Fruit fly (Drosophila melanogaster) whole organism: ENCODE data around the gene CG18132.

Source experiments
- CG8478 ChIP-seq: fragments of >200 bp; optimal IDR thresholded peaks from 2 replicates; lab custom pipeline; 2018; ENCODE audit warnings: inconsistent platforms
- EcR ChIP-seq, 2 experiments: fragments of >200 bp; optimal IDR thresholded peaks; 2 replicates each; lab custom pipeline; 2017; ENCODE audit warnings: missing biosample characterization in 2 of 2, missing genetic modification characterization in 2 of 2, missing genetic modification reagents in 2 of 2
- pan ChIP-seq: fragments of >200 bp; optimal IDR thresholded peaks from 2 replicates; lab custom pipeline; 2017
- psq ChIP-seq: fragments of >200 bp; optimal IDR thresholded peaks from 2 replicates; lab custom pipeline; 2017

DNA sequence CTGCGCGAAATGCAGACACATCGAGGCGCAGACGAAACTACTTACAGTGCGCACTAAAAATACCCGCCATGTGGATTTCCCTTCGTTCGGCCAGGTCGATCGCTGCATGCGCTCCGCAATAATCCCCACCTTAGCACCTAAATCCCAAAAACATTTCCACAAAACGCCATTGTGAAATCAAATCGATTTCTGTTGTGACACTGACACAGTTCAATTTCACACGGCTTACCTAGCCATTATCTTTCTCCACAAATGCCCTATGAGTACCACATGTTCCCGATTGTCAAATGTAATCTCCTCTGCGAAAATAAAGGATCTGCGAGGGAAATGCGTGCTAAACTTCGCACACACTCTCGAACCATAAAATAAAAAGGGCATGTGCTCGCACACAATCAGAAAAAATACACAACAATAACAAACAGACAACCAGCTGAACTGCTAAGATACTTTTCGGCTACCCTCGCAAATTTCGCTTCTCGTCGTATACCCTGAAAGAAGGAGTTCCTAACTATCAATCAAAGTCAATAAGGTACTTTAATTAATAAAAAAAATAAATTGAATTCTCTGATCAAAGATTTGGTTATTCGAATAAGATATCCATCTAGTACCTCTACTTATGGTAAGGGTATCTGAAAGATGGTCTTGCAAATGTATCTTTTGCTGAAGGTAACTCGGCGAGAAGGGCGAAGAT, 31.2 kb downstream of the CG18132 start:
- TF ChIP-seq psq (lab: Kevin White, UChicago): no peak
- TF ChIP-seq CG8478: no peak
- TF ChIP-seq pan: no peak
- TF ChIP-seq EcR (GFP tag; optimal IDR thresholded peaks at IDR 0.05; lab: Kevin White, UChicago): no peak
